Fruit fly (Drosophila melanogaster) S2 (cell line): ENCODE results near the gene ome.

ENCODE experiments used
- CG8478 ChIP-seq: fragments of >200 bp; optimal IDR thresholded peaks from 2 replicates; lab custom pipeline; 2018
- CTCF ChIP-seq, 2 experiments: fragments of >200 bp; optimal IDR thresholded peaks; 2 replicates each; lab custom pipeline; 2018

DNA sequence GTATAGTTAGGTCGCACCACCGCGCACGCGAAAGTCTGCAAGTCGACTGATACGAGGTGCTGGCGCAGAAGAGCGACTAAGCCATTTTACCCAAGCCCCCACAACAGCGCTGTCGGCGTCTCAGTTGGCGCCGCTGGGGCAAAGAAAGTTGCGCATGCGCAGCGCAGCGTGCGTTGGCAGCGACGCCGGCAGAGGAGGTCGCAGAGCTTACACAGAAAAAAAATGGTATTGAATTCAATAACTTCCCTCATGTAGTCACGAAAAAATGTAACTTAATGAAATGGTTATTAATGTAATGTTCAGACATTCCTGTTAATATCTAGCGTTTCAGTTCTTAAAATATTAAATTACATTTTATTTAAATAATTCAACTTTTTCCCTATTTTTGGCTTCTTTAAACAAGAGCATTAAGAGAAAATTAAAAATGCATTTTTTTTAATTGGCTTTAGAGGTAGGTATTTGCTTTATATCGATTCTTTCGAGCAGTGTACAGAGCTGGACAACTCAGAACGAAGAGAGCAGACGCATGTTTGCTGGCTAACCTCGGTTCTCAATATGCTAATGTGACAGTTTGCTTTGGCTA, 5.5 kb downstream of the ome start, which contains the start of gene CG4914:
- no peak for TF ChIP-seq CTCF (optimal IDR thresholded peaks at IDR 0.05; lab: Kevin White, UChicago)
- no peak for TF ChIP-seq CG8478 (lab: Kevin White, UChicago)
